Worm (Caenorhabditis elegans) whole organism, late embryonic: Measurements from ENCODE around the gene chil-6.

ENCODE experiments used
- C08G9.2 ChIP-seq: sonication (generic microtip); optimal IDR thresholded peaks from 2 replicates; lab custom pipeline; 2016; ENCODE audit warnings: mild to moderate bottlenecking, missing genetic modification characterization, moderate library complexity, missing compliant biosample characterization
- ceh-22 ChIP-seq: sonication (generic microtip); optimal IDR thresholded peaks from 2 replicates; lab custom pipeline; 2017; ENCODE audit warnings: missing biosample characterization, missing genetic modification characterization
- ceh-6 ChIP-seq: fragments of 200-800 bp; sonication (Bioruptor generic); optimal IDR thresholded peaks from 2 replicates; lab custom pipeline; 2018; ENCODE audit warnings: mild to moderate bottlenecking, missing genetic modification characterization, missing compliant biosample characterization
- ceh-9 ChIP-seq: sonication (generic microtip); optimal IDR thresholded peaks from 2 replicates; lab custom pipeline; 2016; ENCODE audit warnings: mild to moderate bottlenecking, missing genetic modification characterization, inconsistent platforms, missing compliant biosample characterization
- fkh-6 ChIP-seq: sonication (generic microtip); optimal IDR thresholded peaks from 2 replicates; lab custom pipeline; 2016; ENCODE audit warnings: missing genetic modification characterization, missing compliant biosample characterization
- gmeb-2 ChIP-seq: sonication (generic microtip); optimal IDR thresholded peaks from 2 replicates; lab custom pipeline; 2016; ENCODE audit warnings: missing genetic modification characterization, inconsistent platforms, missing compliant biosample characterization
- pag-3 ChIP-seq: sonication (generic microtip); optimal IDR thresholded peaks from 2 replicates; lab custom pipeline; 2016; ENCODE audit warnings: missing compliant biosample characterization, missing genetic modification characterization, borderline replicate concordance
- pax-1 ChIP-seq: fragments of 150-350 bp; optimal IDR thresholded peaks from 2 replicates; lab custom pipeline; 2014; ENCODE audit warnings: missing biosample characterization, missing genetic modification characterization
- rnt-1 ChIP-seq: sonication (generic microtip); optimal IDR thresholded peaks from 2 replicates; lab custom pipeline; 2016; ENCODE audit warnings: missing genetic modification characterization, missing compliant biosample characterization
- sox-2 ChIP-seq: fragments of 200-800 bp; sonication (Bioruptor generic); IDR thresholded peaks from 2 replicates; pipeline ENCODE4 v1.3.6; 2022; ENCODE audit warnings: missing genetic modification reagents, missing genetic modification characterization, missing compliant biosample characterization
- tbx-2 ChIP-seq: sonication (generic microtip); optimal IDR thresholded peaks from 2 replicates; lab custom pipeline; 2016; ENCODE audit warnings: missing genetic modification characterization, missing compliant biosample characterization

DNA sequence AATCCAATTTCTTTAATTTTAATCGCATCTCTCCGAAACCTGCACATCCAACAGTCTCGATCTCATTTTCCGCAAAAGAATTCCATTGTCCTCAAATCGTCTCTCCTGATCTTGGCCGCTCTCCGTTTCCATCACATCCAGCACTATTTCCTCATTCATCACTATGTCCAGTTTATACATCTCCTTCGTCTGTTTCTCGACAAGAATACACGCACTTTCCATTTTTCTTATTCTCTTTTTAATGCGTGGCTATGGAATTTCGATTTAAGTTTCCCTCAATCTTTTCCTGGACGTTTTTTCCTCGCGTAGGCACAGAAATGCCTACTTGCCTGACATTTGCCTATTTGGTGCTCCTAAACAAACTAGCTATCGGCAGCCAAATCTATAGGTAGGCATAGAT lies 22.1 kb upstream of the chil-6 start:
- TF ChIP-seq pag-3 (tag; lab: Kevin White, UChicago) (no peak), tbx-2 (tag; lab: Kevin White, UChicago) (no peak), C08G9.2 (tag; lab: Kevin White, UChicago) (no peak), rnt-1 (tag; lab: Kevin White, UChicago) (no peak), gmeb-2 (no peak), sox-2 (GFP tag; lab: Robert Waterston, UW) (no peak), ceh-22 (no peak), ceh-9 (tag; lab: Kevin White, UChicago) (no peak), pax-1 (tag; lab: Kevin White, UChicago) (no peak), fkh-6 (tag; lab: Kevin White, UChicago) (no peak), ceh-6 (no peak)
